Fruit fly (Drosophila melanogaster): ENCODE measurements around the gene CG1764.

The CG1764 gene

DNA sequence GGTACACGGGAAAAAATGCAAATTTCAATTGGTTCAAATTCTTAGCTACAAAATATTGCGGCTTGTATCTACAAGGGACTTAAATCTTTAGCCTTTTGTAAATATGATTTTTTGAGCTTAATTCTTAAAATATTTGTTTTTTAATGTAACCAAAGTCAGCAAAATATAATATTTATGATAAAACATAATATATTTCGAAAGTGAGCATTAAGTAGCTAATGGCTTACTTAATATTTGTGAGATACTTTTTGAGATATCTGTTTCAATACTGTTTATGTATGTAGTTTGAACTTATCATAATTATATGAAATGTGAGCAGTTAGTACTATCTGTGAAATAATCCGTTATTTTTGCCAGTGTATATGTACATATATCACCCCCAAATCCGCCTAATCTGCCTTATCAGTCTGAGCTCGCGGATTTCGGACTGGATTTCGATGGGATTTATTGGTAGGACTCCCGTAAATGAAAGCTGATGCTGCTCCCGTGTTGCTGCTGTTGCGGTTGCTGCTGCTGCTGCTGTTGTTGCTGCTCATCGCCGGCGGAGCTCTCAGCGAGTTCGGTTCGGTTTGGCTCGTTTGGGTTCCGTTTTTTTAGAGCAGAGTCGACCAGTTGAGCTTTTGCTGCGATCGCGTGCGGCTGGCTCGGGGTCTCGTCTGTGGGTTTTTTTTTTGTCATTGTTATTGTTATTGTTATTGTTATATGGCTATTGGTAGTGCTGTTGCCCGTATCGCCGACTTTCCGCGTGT is 18.7 kb upstream of the CG1764 start:
- TF ChIP-seq CG32121 (GFP tag; IDR thresholded peaks at IDR 0.05): no peak
- TF ChIP-seq Ets98B (GFP tag; IDR thresholded peaks at IDR 0.05): no peak
- no peak for TF ChIP-seq CG8301 (tag; optimal IDR thresholded peaks at IDR 0.05)
- TF ChIP-seq gl (tag; optimal IDR thresholded peaks at IDR 0.05): no peak
- TF ChIP-seq CG14655 (GFP tag; optimal IDR thresholded peaks at IDR 0.05): no peak
- TF ChIP-seq Pif1A (GFP tag; optimal IDR thresholded peaks at IDR 0.05): no peak
- TF ChIP-seq CG4496 (GFP tag; IDR thresholded peaks at IDR 0.05): 0 out of 3 replicates have a peak, but pooled peaks have one; percentile 30
- TF ChIP-seq CG9948 (tag; optimal IDR thresholded peaks at IDR 0.05): peak; percentile 22
- TF ChIP-seq CG8159 (tag; optimal IDR thresholded peaks at IDR 0.05): no peak
- TF ChIP-seq CG12605 (GFP tag; IDR thresholded peaks at IDR 0.05): no peak
- no peak for TF ChIP-seq CG17806 (tag; optimal IDR thresholded peaks at IDR 0.05)
- TF ChIP-seq D1 (tag; optimal IDR thresholded peaks at IDR 0.05): no peak
- no peak for TF ChIP-seq CG34367 (tag; optimal IDR thresholded peaks at IDR 0.05)
- TF ChIP-seq CG15710 (tag; optimal IDR thresholded peaks at IDR 0.05): no peak
- peak; percentile 13 for TF ChIP-seq CG13204 (GFP tag; optimal IDR thresholded peaks at IDR 0.05)
- no peak for TF ChIP-seq Pif1B (GFP tag; optimal IDR thresholded peaks at IDR 0.05)
- TF ChIP-seq CG10348 (GFP tag; IDR thresholded peaks at IDR 0.05): no peak
- no peak for TF ChIP-seq Snoo (tag; optimal IDR thresholded peaks at IDR 0.05)
- no peak for TF ChIP-seq rn (GFP tag; IDR thresholded peaks at IDR 0.05)
- TF ChIP-seq EcR (GFP tag; optimal IDR thresholded peaks at IDR 0.05): no peak
- TF ChIP-seq fd96Ca (GFP tag; IDR thresholded peaks at IDR 0.05): no peak

DNA sequence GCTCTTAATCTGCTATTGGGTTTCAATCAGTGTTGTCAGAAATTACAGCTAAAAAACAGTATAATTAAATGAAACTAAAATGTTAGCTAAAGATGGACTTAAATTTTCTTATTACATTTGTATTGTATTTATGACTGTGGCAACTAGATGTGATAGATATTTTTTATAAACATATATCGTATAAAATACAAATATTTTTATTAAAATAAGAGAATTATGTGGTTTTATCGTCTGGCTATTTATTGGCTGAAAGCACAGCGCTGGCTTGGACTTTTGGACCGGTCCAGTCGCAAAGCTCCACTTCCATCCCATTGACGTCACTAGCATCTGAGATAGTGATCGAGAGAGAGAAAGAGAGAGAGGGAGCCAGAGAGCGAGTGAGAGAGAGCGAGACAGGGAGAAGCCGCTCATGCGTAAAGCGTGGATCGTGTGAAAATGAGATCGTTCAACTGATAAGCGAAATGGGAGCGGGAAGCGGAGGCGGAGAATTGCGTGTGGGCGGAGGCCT is 17.2 kb upstream of the CG1764 start:
- TF ChIP-seq CG34367 (tag; optimal IDR thresholded peaks at IDR 0.05) (peak; percentile 90), CG8301 (tag; optimal IDR thresholded peaks at IDR 0.05) (peak; percentile 79), CG4496 (GFP tag; IDR thresholded peaks at IDR 0.05) (peak; percentile 70), Ets98B (GFP tag; IDR thresholded peaks at IDR 0.05) (peak; percentile 57; the same call in 1 of the 2 replicates), CG9948 (tag; optimal IDR thresholded peaks at IDR 0.05) (peak; percentile 79), Pif1A (GFP tag; optimal IDR thresholded peaks at IDR 0.05) (peak; percentile 79), D1 (tag; optimal IDR thresholded peaks at IDR 0.05) (peak; percentile 91), CG17806 (tag; optimal IDR thresholded peaks at IDR 0.05) (peak; percentile 85), CG14655 (GFP tag; optimal IDR thresholded peaks at IDR 0.05) (peak; percentile 89), CG13204 (GFP tag; optimal IDR thresholded peaks at IDR 0.05) (peak; percentile 94), fd96Ca (GFP tag; IDR thresholded peaks at IDR 0.05) (peak; percentile 65; the same call in 1 of the 3 replicates), Snoo (tag; optimal IDR thresholded peaks at IDR 0.05) (peak; percentile 91), EcR (GFP tag; optimal IDR thresholded peaks at IDR 0.05) (peak; percentile 86), CG15710 (tag; optimal IDR thresholded peaks at IDR 0.05) (peak; percentile 87), CG10348 (GFP tag; IDR thresholded peaks at IDR 0.05) (no peak), CG32121 (GFP tag; IDR thresholded peaks at IDR 0.05) (peak; percentile 74), rn (GFP tag; IDR thresholded peaks at IDR 0.05) (0 out of 2 replicates have a peak, but pooled peaks have one; percentile 29), CG12605 (GFP tag; IDR thresholded peaks at IDR 0.05) (peak; percentile 70), CG8159 (tag; optimal IDR thresholded peaks at IDR 0.05) (peak; percentile 92), gl (tag; optimal IDR thresholded peaks at IDR 0.05) (peak; percentile 95), Pif1B (GFP tag; optimal IDR thresholded peaks at IDR 0.05) (peak; percentile 84)

DNA sequence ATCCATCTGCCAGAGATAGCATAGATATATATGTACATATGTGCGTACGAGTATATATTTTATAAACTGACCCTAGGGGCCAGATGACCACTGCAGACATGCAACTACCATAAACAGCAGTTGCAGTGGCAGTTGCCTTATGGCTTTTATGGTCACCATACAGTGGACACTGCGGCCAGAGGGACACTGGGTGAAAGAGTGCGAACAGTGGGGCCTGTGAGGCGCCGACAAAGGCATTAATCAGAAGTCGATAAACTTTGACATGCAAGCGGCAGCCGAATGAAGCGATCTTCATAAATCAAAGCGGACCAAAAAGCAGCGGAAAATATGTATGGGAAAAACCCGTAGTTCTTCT is 13.2 kb upstream of the CG1764 start:
- no peak for TF ChIP-seq CG12605 (GFP tag; IDR thresholded peaks at IDR 0.05)
- TF ChIP-seq CG9948 (tag; optimal IDR thresholded peaks at IDR 0.05): no peak
- no peak for TF ChIP-seq CG32121 (GFP tag; IDR thresholded peaks at IDR 0.05)
- TF ChIP-seq CG8301 (tag; optimal IDR thresholded peaks at IDR 0.05): no peak
- TF ChIP-seq CG4496 (GFP tag; IDR thresholded peaks at IDR 0.05): peak; percentile 45
- peak; percentile 37; the same call in 1 of the 3 replicates for TF ChIP-seq fd96Ca (GFP tag; IDR thresholded peaks at IDR 0.05)
- TF ChIP-seq CG34367 (tag; optimal IDR thresholded peaks at IDR 0.05): no peak
- no peak for TF ChIP-seq Ets98B (GFP tag; IDR thresholded peaks at IDR 0.05)
- no peak for TF ChIP-seq CG17806 (tag; optimal IDR thresholded peaks at IDR 0.05)
- TF ChIP-seq CG10348 (GFP tag; IDR thresholded peaks at IDR 0.05): no peak

DNA sequence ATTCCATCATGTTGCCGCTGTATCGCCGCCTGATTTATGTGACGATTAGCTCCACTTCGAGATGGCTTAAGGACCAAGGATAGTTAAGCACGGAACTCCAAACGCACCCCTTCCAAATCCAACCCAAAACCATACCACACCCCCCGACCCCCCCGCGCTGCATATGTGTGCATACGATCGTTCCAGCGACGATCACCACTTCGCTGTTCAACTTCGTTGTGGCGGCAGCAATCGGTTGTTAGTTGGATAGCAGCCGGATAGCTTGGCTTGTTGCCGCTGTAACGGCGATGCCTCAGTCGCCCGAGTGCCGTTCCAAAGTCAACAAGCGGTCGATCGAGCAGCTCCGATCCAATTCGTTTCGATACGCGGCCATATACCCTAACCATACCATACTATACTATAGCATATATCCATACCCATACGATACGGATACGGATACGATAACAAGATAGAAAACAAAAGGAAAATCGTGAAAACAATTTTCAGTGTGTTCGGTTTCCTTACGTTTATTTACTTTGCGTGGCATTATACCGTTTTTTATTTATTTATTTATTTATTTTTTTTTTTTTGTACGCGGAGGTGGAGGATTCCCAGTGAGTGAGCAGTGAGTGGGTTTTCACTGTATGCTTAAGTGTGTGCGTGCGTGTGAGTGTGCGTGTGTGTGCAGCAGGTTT is 12.7 kb upstream of the CG1764 start:
- TF ChIP-seq EcR (GFP tag; optimal IDR thresholded peaks at IDR 0.05) (no peak), CG4496 (GFP tag; IDR thresholded peaks at IDR 0.05) (0 out of 3 replicates have a peak, but pooled peaks have one; percentile 42), D1 (tag; optimal IDR thresholded peaks at IDR 0.05) (no peak), Ets98B (GFP tag; IDR thresholded peaks at IDR 0.05) (peak; percentile 41; the same call in 1 of the 2 replicates), Snoo (tag; optimal IDR thresholded peaks at IDR 0.05) (no peak), Pif1A (GFP tag; optimal IDR thresholded peaks at IDR 0.05) (no peak), CG15710 (tag; optimal IDR thresholded peaks at IDR 0.05) (no peak), Pif1B (GFP tag; optimal IDR thresholded peaks at IDR 0.05) (peak; percentile 37), CG14655 (GFP tag; optimal IDR thresholded peaks at IDR 0.05) (peak; percentile 11), CG8159 (tag; optimal IDR thresholded peaks at IDR 0.05) (no peak), CG32121 (GFP tag; IDR thresholded peaks at IDR 0.05) (peak; percentile 54; the same call in 1 of the 2 replicates), CG9948 (tag; optimal IDR thresholded peaks at IDR 0.05) (no peak), gl (tag; optimal IDR thresholded peaks at IDR 0.05) (no peak), CG12605 (GFP tag; IDR thresholded peaks at IDR 0.05) (no peak)

DNA sequence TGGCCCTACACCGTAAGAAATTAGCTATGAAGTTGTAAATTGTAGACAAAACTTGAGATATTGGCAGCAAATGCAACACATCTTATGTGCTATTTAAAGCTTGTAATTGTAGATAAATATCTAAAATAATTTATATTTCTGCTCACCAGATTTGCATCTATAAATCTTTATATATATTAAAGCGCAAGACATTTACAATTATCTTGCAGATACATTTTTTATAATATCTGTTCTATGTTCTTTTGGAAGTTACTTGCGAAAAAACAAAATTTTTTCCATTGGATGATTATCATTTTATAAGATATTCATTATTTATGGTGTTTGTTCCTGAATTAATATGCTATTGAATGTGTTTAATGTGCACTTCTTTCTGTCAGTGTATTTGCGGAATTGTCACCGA is 12.1 kb upstream of the CG1764 start:
- TF ChIP-seq CG13204 (GFP tag; optimal IDR thresholded peaks at IDR 0.05) (no peak), D1 (tag; optimal IDR thresholded peaks at IDR 0.05) (no peak), Snoo (tag; optimal IDR thresholded peaks at IDR 0.05) (no peak), CG32121 (GFP tag; IDR thresholded peaks at IDR 0.05) (no peak), CG17806 (tag; optimal IDR thresholded peaks at IDR 0.05) (peak; percentile 48), CG9948 (tag; optimal IDR thresholded peaks at IDR 0.05) (peak; percentile 51), rn (GFP tag; IDR thresholded peaks at IDR 0.05) (no peak), Pif1B (GFP tag; optimal IDR thresholded peaks at IDR 0.05) (no peak), gl (tag; optimal IDR thresholded peaks at IDR 0.05) (no peak), fd96Ca (GFP tag; IDR thresholded peaks at IDR 0.05) (no peak), CG34367 (tag; optimal IDR thresholded peaks at IDR 0.05) (peak; percentile 22), CG8301 (tag; optimal IDR thresholded peaks at IDR 0.05) (peak; percentile 21), CG4496 (GFP tag; IDR thresholded peaks at IDR 0.05) (no peak), CG14655 (GFP tag; optimal IDR thresholded peaks at IDR 0.05) (peak; percentile 54), CG10348 (GFP tag; IDR thresholded peaks at IDR 0.05) (no peak), Pif1A (GFP tag; optimal IDR thresholded peaks at IDR 0.05) (no peak), Ets98B (GFP tag; IDR thresholded peaks at IDR 0.05) (no peak), CG12605 (GFP tag; IDR thresholded peaks at IDR 0.05) (no peak), CG15710 (tag; optimal IDR thresholded peaks at IDR 0.05) (peak; percentile 36), CG8159 (tag; optimal IDR thresholded peaks at IDR 0.05) (peak; percentile 58), EcR (GFP tag; optimal IDR thresholded peaks at IDR 0.05) (no peak)

All from whole organism, pupa.